Worm (Caenorhabditis elegans): ENCODE measurements around the gene Y38F1A.1.

Gene Y38F1A.1

DNA sequence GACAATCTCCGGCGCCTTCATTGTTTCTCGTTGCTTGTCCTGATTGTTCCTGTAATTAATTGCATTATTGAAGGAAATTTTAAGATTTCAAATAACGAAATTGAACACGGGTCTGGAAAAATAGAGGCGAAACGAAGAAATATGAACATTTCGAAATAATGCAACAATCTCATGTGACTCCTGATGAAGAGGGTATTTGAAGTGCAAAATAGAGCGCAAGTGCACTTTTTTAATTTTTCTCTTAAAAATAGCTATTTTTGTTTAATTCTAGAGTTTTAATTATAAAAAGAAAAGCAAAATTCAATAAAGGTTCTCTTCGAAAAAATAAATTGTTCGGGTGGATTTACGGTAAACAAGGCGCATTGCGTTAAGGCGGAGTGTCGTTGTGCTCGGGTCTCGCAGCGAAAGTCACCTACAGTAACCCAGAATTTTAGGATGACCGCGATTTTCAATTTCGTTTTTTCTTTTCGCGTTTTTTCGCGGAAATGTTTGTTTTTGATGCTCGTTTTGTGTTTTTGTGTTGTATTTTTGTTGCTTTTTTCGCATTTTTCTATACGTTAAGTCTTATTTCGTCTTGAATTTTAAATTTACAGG lies 35.5 kb downstream of the Y38F1A.1 start, which contains the start of the genes F58G1.2 and wago-4 (continued):
- TF ChIP-seq ceh-100 (GFP tag; IDR thresholded peaks at IDR 0.05) (0 out of 2 replicates have a peak, but pooled peaks have one; percentile 13), D2030.7 (GFP tag; IDR thresholded peaks at IDR 0.05) (peak; percentile 86), rcor-1 (GFP tag; IDR thresholded peaks at IDR 0.05) (peak; percentile 51; the same call in 1 of the 2 replicates), lin-35 (GFP tag; optimal IDR thresholded peaks at IDR 0.05) (peak in 1 of 3 experiments; percentile 23), ama-1 (optimal IDR thresholded peaks at IDR 0.05) (no peak), ama-1 (GFP tag; optimal IDR thresholded peaks at IDR 0.05) (no peak), Y79H2A.3 (GFP tag; conservative IDR thresholded peaks at IDR 0.05) (0 out of 2 replicates have a peak, but pooled peaks have one; percentile 24), F23B12.7 (tag; optimal IDR thresholded peaks at IDR 0.05; ENCODE audit: insufficient read depth) (peak; percentile 44), hmg-1.2 (GFP tag; IDR thresholded peaks at IDR 0.05) (peak; percentile 37; the same call in 1 of the 2 replicates), lin-54 (GFP tag; optimal IDR thresholded peaks at IDR 0.05) (peak; percentile 70), ceh-91 (GFP tag; IDR thresholded peaks at IDR 0.05) (peak; percentile 92), Y95B8A.8 (GFP tag; IDR thresholded peaks at IDR 0.05) (0 out of 2 replicates have a peak, but pooled peaks have one; percentile 24), snpc-3.4 (tag; optimal IDR thresholded peaks at IDR 0.05) (peak; percentile 79), mcd-1 (GFP tag; IDR thresholded peaks at IDR 0.05) (peak; percentile 60), ztf-22 (GFP tag; optimal IDR thresholded peaks at IDR 0.05) (no peak), dpl-1 (GFP tag; optimal IDR thresholded peaks at IDR 0.05) (peak; percentile 88)

DNA sequence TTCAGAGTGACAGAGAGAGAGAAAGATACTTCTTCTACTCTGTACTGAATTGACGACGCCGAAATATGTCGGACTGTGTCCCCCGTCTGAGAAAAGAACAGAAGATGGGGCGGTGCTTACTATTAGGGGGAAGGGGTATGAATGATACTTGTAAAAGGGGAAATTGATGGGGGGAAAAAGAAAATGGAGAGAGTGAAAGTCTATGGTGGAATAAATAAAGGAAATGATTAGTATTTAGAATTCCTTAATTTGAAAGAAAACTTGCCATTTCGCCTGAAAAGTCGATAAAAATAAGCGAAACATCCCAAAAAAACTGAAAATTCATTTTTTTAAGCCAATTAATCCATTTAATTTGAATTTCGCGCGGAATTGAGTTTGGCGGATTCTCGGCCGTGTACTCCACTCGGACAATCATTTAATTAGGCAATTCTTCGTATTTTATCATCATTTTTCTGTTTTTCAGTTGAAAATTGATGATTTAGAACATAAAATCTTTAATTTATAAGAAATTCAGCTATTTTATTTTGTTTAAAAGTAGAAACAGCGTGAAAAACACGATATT lies 40.0 kb downstream of the Y38F1A.1 start, which contains the start of gene F35C5.12:
TSS of gene F35C5.12 (minus strand) at position 51 of the 562 bp plus-strand sequence.
- TF ChIP-seq hlh-12 (tag; optimal IDR thresholded peaks at IDR 0.05) (no peak), tbx-9 (tag; optimal IDR thresholded peaks at IDR 0.05; ENCODE audit: borderline replicate concordance) (no peak), rec-8 (tag; optimal IDR thresholded peaks at IDR 0.05) (no peak), lin-54 (GFP tag; optimal IDR thresholded peaks at IDR 0.05) (peak; percentile 86), ceh-27 (GFP tag; optimal IDR thresholded peaks at IDR 0.05) (no peak), aptf-3 (GFP tag; IDR thresholded peaks at IDR 0.05) (no peak), attf-5 (GFP tag; optimal IDR thresholded peaks at IDR 0.05) (no peak), repo-1 (tag; optimal IDR thresholded peaks at IDR 0.05) (no peak), egrh-3 (GFP tag; IDR thresholded peaks at IDR 0.05) (no peak), ztf-25 (GFP tag; IDR thresholded peaks at IDR 0.05) (no peak), Y67H2A.10 (GFP tag; conservative IDR thresholded peaks at IDR 0.05) (no peak), rpc-1 (optimal IDR thresholded peaks at IDR 0.05) (no peak), rpc-1 (tag; optimal IDR thresholded peaks at IDR 0.05) (no peak), cebp-2 (GFP tag; IDR thresholded peaks at IDR 0.05) (no peak), Y79H2A.3 (GFP tag; conservative IDR thresholded peaks at IDR 0.05) (no peak), ZK185.1 (tag; optimal IDR thresholded peaks at IDR 0.05; ENCODE audit: poor library complexity, severe bottlenecking) (no peak), snpc-3.4 (tag; optimal IDR thresholded peaks at IDR 0.05) (peak; percentile 4), egl-44 (GFP tag; IDR thresholded peaks at IDR 0.05) (no peak), T07F8.4 (tag; optimal IDR thresholded peaks at IDR 0.05) (no peak), ceh-100 (GFP tag; IDR thresholded peaks at IDR 0.05) (no peak), B0336.3 (GFP tag; IDR thresholded peaks at IDR 0.05) (no peak), mcd-1 (GFP tag; IDR thresholded peaks at IDR 0.05) (peak; percentile 61; the same call in 1 of the 2 replicates), lin-26 (GFP tag; IDR thresholded peaks at IDR 0.05) (no peak), snpc-1.3 (tag; optimal IDR thresholded peaks at IDR 0.05; ENCODE audit: insufficient read depth) (no peak), unc-62 (GFP tag; optimal IDR thresholded peaks at IDR 0.05) (no peak), ztf-22 (GFP tag; optimal IDR thresholded peaks at IDR 0.05) (no peak), xnd-1 (tag; optimal IDR thresholded peaks at IDR 0.05) (peak; percentile 5), tlf-1 (GFP tag; optimal IDR thresholded peaks at IDR 0.05) (no peak), F49E8.2 (tag; optimal IDR thresholded peaks at IDR 0.05; ENCODE audit: insufficient read depth) (no peak), hrde-1 (tag; optimal IDR thresholded peaks at IDR 0.05; ENCODE audit: borderline replicate concordance) (no peak), ztf-6 (GFP tag; IDR thresholded peaks at IDR 0.05) (no peak), B0261.1 (tag; optimal IDR thresholded peaks at IDR 0.05) (no peak), madf-8 (GFP tag; conservative IDR thresholded peaks at IDR 0.05) (no peak), hmg-1.2 (GFP tag; IDR thresholded peaks at IDR 0.05) (no peak), lsy-27 (tag; optimal IDR thresholded peaks at IDR 0.05; ENCODE audit: borderline replicate concordance, insufficient read depth) (no peak)

All from whole organism, young adult.